Worm (Caenorhabditis elegans) whole organism, young adult: ENCODE data around the gene C29E4.17.
A peak's percentile ranks its signal among the peaks of the same experiment; 100 is the strongest.

ENCODE experiments used
- B0261.1 ChIP-seq: sonication (generic microtip); optimal IDR thresholded peaks from 2 replicates; lab custom pipeline; 2016; ENCODE audit warnings: mild to moderate bottlenecking, missing genetic modification characterization, moderate library complexity, missing compliant biosample characterization
- F23B12.7 ChIP-seq: sonication (generic microtip); optimal IDR thresholded peaks from 2 replicates; lab custom pipeline; 2017; ENCODE audit warnings: missing genetic modification characterization, mild to moderate bottlenecking, missing compliant biosample characterization, antibody characterized with exemption, moderate library complexity; ENCODE audit not compliant: insufficient read depth
- F39B2.1 ChIP-seq: fragments of 200-800 bp; sonication (Bioruptor generic); IDR thresholded peaks from 2 replicates; pipeline ENCODE4 v1.3.6; 2022; ENCODE audit warnings: missing genetic modification reagents, missing genetic modification characterization, missing compliant biosample characterization
- F55B11.4 ChIP-seq: sonication (generic microtip); optimal IDR thresholded peaks from 2 replicates; lab custom pipeline; 2016; ENCODE audit warnings: missing compliant biosample characterization, missing genetic modification characterization, borderline replicate concordance; ENCODE audit not compliant: insufficient read depth
- F57A8.1 ChIP-seq: fragments of 200-800 bp; sonication (Bioruptor generic); optimal IDR thresholded peaks from 2 replicates; lab custom pipeline; 2018; ENCODE audit warnings: mild to moderate bottlenecking, missing genetic modification characterization, moderate library complexity, missing compliant biosample characterization
- T07F8.4 ChIP-seq: sonication (generic microtip); optimal IDR thresholded peaks from 2 replicates; lab custom pipeline; 2016; ENCODE audit warnings: mild to moderate bottlenecking, missing genetic modification characterization, moderate library complexity, missing compliant biosample characterization
- attf-3 ChIP-seq: fragments of 200-800 bp; sonication (Bioruptor generic); conservative IDR thresholded peaks from 2 replicates; pipeline ENCODE4 v1.3.6; 2022; ENCODE audit warnings: missing genetic modification reagents, missing genetic modification characterization, missing compliant biosample characterization
- attf-5 ChIP-seq: fragments of 200-800 bp; sonication (Bioruptor generic); optimal IDR thresholded peaks from 2 replicates; lab custom pipeline; 2018; ENCODE audit warnings: mild to moderate bottlenecking, missing genetic modification characterization, missing compliant biosample characterization
- ccch-3 ChIP-seq: fragments of 200-800 bp; sonication (Bioruptor generic); optimal IDR thresholded peaks from 2 replicates; lab custom pipeline; 2018; ENCODE audit warnings: mild to moderate bottlenecking, missing genetic modification characterization, missing compliant biosample characterization
- cebp-1 ChIP-seq, 2 experiments: fragments of 200-800 bp in 1 of 2; sonication (Bioruptor generic) in 1 of 2; sonication (generic microtip) in 1 of 2; IDR thresholded peaks in 1 of 2; optimal IDR thresholded peaks in 1 of 2; 2 replicates each; pipeline versions ENCODE4 v1.3.6 to Lab custom; 2017 to 2022; ENCODE audit warnings: missing compliant biosample characterization in 2 of 2, missing genetic modification characterization in 2 of 2, mild to moderate bottlenecking in 1 of 2, missing genetic modification reagents in 1 of 2, moderate library complexity in 1 of 2
- ceh-27 ChIP-seq: fragments of 200-800 bp; sonication (Bioruptor generic); optimal IDR thresholded peaks from 2 replicates; lab custom pipeline; 2018; ENCODE audit warnings: mild to moderate bottlenecking, missing genetic modification characterization, moderate library complexity, missing compliant biosample characterization
- ceh-79 ChIP-seq: sonication (generic microtip); optimal IDR thresholded peaks from 2 replicates; lab custom pipeline; 2017; ENCODE audit warnings: mild to moderate bottlenecking, missing genetic modification characterization, missing compliant biosample characterization
- dpl-1 ChIP-seq: fragments of 150-350 bp; optimal IDR thresholded peaks from 2 replicates; lab custom pipeline; 2014; ENCODE audit warnings: missing biosample characterization, missing genetic modification reagents, missing genetic modification characterization
- efl-1 ChIP-seq: fragments of 150-350 bp; optimal IDR thresholded peaks from 2 replicates; lab custom pipeline; 2014; ENCODE audit warnings: missing biosample characterization, missing genetic modification reagents, missing genetic modification characterization
- ekl-4 ChIP-seq: fragments of 200-800 bp; sonication (Bioruptor generic); IDR thresholded peaks from 2 replicates; pipeline ENCODE4 v1.3.6; 2022; ENCODE audit warnings: missing genetic modification reagents, missing genetic modification characterization, missing compliant biosample characterization
- gei-17 ChIP-seq: fragments of 200-800 bp; sonication (Bioruptor generic); optimal IDR thresholded peaks from 2 replicates; lab custom pipeline; 2018; ENCODE audit warnings: mild to moderate bottlenecking, missing genetic modification characterization, missing compliant biosample characterization
- let-526 ChIP-seq: fragments of 200-800 bp; sonication (Bioruptor generic); IDR thresholded peaks from 2 replicates; pipeline ENCODE4 v1.3.6; 2022; ENCODE audit warnings: missing genetic modification reagents, missing genetic modification characterization, missing compliant biosample characterization
- lin-35 ChIP-seq, 3 experiments: fragments of 150-350 bp in 2 of 3; sonication (generic microtip) in 1 of 3; optimal IDR thresholded peaks; 2 replicates each; lab custom pipeline; 2014 to 2018; ENCODE audit warnings: missing biosample characterization in 3 of 3, missing genetic modification characterization in 3 of 3, missing genetic modification reagents in 3 of 3
- lin-54 ChIP-seq: fragments of 200-800 bp; sonication (Bioruptor generic); optimal IDR thresholded peaks from 2 replicates; lab custom pipeline; 2018; ENCODE audit warnings: mild to moderate bottlenecking, missing genetic modification characterization, missing compliant biosample characterization
- lsl-1 ChIP-seq: fragments of 200-800 bp; sonication (Bioruptor generic); optimal IDR thresholded peaks from 2 replicates; lab custom pipeline; 2018; ENCODE audit warnings: mild to moderate bottlenecking, missing genetic modification characterization, moderate library complexity, missing compliant biosample characterization
- mcd-1 ChIP-seq: fragments of 200-800 bp; sonication (Bioruptor generic); IDR thresholded peaks from 2 replicates; pipeline ENCODE4 v1.3.6; 2022; ENCODE audit warnings: missing genetic modification reagents, missing genetic modification characterization, missing compliant biosample characterization
- mes-4 ChIP-seq: sonication (generic microtip); optimal IDR thresholded peaks from 2 replicates; lab custom pipeline; 2016; ENCODE audit warnings: missing genotype, missing genetic modification characterization, missing compliant biosample characterization
- nfya-1 ChIP-seq: sonication (generic microtip); optimal IDR thresholded peaks from 2 replicates; lab custom pipeline; 2017; ENCODE audit warnings: antibody characterized with exemption, missing compliant biosample characterization, missing genetic modification characterization, borderline replicate concordance; ENCODE audit not compliant: insufficient read depth
- rec-8 ChIP-seq, 2 experiments: sonication (generic microtip); optimal IDR thresholded peaks; 2 replicates each; lab custom pipeline; 2016; ENCODE audit warnings: mild to moderate bottlenecking in 2 of 2, missing genetic modification characterization in 2 of 2, missing genetic modification reagents in 2 of 2, missing genotype in 2 of 2, missing biosample characterization in 1 of 2, missing compliant biosample characterization in 1 of 2, moderate library complexity in 1 of 2
- sea-2 ChIP-seq: fragments of 200-800 bp; sonication (Bioruptor generic); IDR thresholded peaks from 2 replicates; pipeline ENCODE4 v1.3.6; 2022; ENCODE audit warnings: missing genetic modification characterization, missing compliant biosample characterization
- snpc-3.4 ChIP-seq: sonication (generic microtip); optimal IDR thresholded peaks from 2 replicates; lab custom pipeline; 2017; ENCODE audit warnings: missing genetic modification characterization, mild to moderate bottlenecking, missing compliant biosample characterization, antibody characterized with exemption, moderate library complexity, missing genotype, missing genetic modification reagents
- tbp1 ChIP-seq: fragments of 200-800 bp; sonication (Bioruptor generic); optimal IDR thresholded peaks from 2 replicates; lab custom pipeline; 2018; ENCODE audit warnings: mild to moderate bottlenecking, missing genetic modification characterization, missing compliant biosample characterization
- tlf-1 ChIP-seq: fragments of 200-800 bp; sonication (Bioruptor generic); optimal IDR thresholded peaks from 2 replicates; lab custom pipeline; 2018; ENCODE audit warnings: mild to moderate bottlenecking, missing genetic modification characterization, missing compliant biosample characterization
- unc-130 ChIP-seq: sonication (generic microtip); optimal IDR thresholded peaks from 2 replicates; lab custom pipeline; 2016; ENCODE audit warnings: missing genetic modification reagents, missing genetic modification characterization, missing compliant biosample characterization
- ztf-18 ChIP-seq: sonication (generic microtip); optimal IDR thresholded peaks from 2 replicates; lab custom pipeline; 2016; ENCODE audit warnings: missing genotype, mild to moderate bottlenecking, missing genetic modification characterization, missing compliant biosample characterization
- ztf-28 ChIP-seq: fragments of 200-800 bp; sonication (Bioruptor generic); IDR thresholded peaks from 2 replicates; pipeline ENCODE4 v1.3.6; 2022; ENCODE audit warnings: missing genetic modification reagents, missing genetic modification characterization, missing compliant biosample characterization

Gene C29E4.17

ce11 chrIII:7928549-7929129 is 6.3 kb downstream of the C29E4.17 start, which contains the start of the genes C29E4.13 and npp-15 (continued):
- peak; percentile 55 for TF ChIP-seq lin-54 (GFP tag; lab: Kevin White, UChicago)
- TF ChIP-seq cebp-1 (GFP tag; IDR thresholded peaks at IDR 0.05; lab: Robert Waterston, UW): no peak
- peak; percentile 18 for TF ChIP-seq cebp-1 (tag; optimal IDR thresholded peaks at IDR 0.05; lab: Kevin White, UChicago)
- no peak for TF ChIP-seq F55B11.4
- peak; percentile 1 for TF ChIP-seq tbp1 (GFP tag; lab: Kevin White, UChicago)
- TF ChIP-seq gei-17: no peak
- TF ChIP-seq unc-130 (GFP tag; lab: Kevin White, UChicago): peak; percentile 9
- peak; percentile 53; the same call in 1 of the 2 replicates for TF ChIP-seq attf-3
- TF ChIP-seq ztf-18 (tag; lab: Kevin White, UChicago): peak; percentile 90

- no peak for TF ChIP-seq cebp-1 (GFP tag; IDR thresholded peaks at IDR 0.05; lab: Robert Waterston, UW)
- peak; percentile 85 for TF ChIP-seq cebp-1 (tag; optimal IDR thresholded peaks at IDR 0.05; lab: Kevin White, UChicago)
- TF ChIP-seq ccch-3: no peak
Observed at ce11 chrIII:7933235-7933634, 10.9 kb downstream of the C29E4.17 start, which contains the start of gene ran-2. Gene ran-2 (plus strand): TSS chrIII:7933535.

- TF ChIP-seq B0261.1 (tag; lab: Kevin White, UChicago): no peak
- no peak for TF ChIP-seq efl-1 (GFP tag; lab: Kevin White, UChicago)
- TF ChIP-seq dpl-1 (GFP tag; lab: Kevin White, UChicago): no peak
- TF ChIP-seq nfya-1 (tag; lab: Kevin White, UChicago): no peak
- no peak for TF ChIP-seq ceh-27
- no peak for TF ChIP-seq attf-3
- TF ChIP-seq tlf-1 (GFP tag; lab: Kevin White, UChicago): no peak
- TF ChIP-seq lsl-1 (GFP tag; lab: Kevin White, UChicago): no peak
- TF ChIP-seq let-526 (GFP tag; lab: Robert Waterston, UW): no peak
- no peak for TF ChIP-seq sea-2
- no peak for TF ChIP-seq mes-4 (tag; lab: Kevin White, UChicago)
- TF ChIP-seq rec-8 (tag; optimal IDR thresholded peaks at IDR 0.05; lab: Kevin White, UChicago): no peak
- no peak for TF ChIP-seq snpc-3.4
- no peak for TF ChIP-seq F57A8.1 (GFP tag; lab: Kevin White, UChicago)
- TF ChIP-seq ztf-28 (GFP tag; lab: Robert Waterston, UW): no peak
- no peak for TF ChIP-seq ceh-79
- no peak for TF ChIP-seq ekl-4 (GFP tag; lab: Robert Waterston, UW)
Observed at ce11 chrIII:7937548-7937947, 15.2 kb downstream of the C29E4.17 start, which contains the start of gene C29E4.10. Gene C29E4.10 (plus strand): TSS chrIII:7937848.

- TF ChIP-seq lin-35 (GFP tag; optimal IDR thresholded peaks at IDR 0.05; lab: Kevin White, UChicago): peak in 1 of 3 experiments; percentile 90
- peak; percentile 12 for TF ChIP-seq F23B12.7 (tag; lab: Kevin White, UChicago)
- TF ChIP-seq attf-5 (GFP tag; lab: Kevin White, UChicago): peak; percentile 74
- peak; percentile 94 for TF ChIP-seq lin-54 (GFP tag; lab: Kevin White, UChicago)
- TF ChIP-seq efl-1 (GFP tag; lab: Kevin White, UChicago): peak; percentile 78
- TF ChIP-seq lsl-1 (GFP tag; lab: Kevin White, UChicago): peak; percentile 5
- peak; percentile 65 for TF ChIP-seq dpl-1 (GFP tag; lab: Kevin White, UChicago)
- peak; percentile 99 for TF ChIP-seq attf-3
- TF ChIP-seq T07F8.4 (tag; lab: Kevin White, UChicago): no peak
- no peak for TF ChIP-seq F39B2.1 (GFP tag; lab: Robert Waterston, UW)
- peak; percentile 58 for TF ChIP-seq mcd-1 (GFP tag; lab: Robert Waterston, UW)
Observed at ce11 chrIII:7940819-7941218, 18.5 kb downstream of the C29E4.17 start, which contains the start of gene C29E4.12. Gene C29E4.12 (plus strand): TSS chrIII:7941151.
